Worm (Caenorhabditis elegans) whole organism, mixed stage, embryonic: Measurements from ENCODE around the gene T04A6.3.

Experiments used
- ces-1 ChIP-seq: fragments of 150-350 bp; optimal IDR thresholded peaks from 2 replicates; lab custom pipeline; 2014; ENCODE audit warnings: missing biosample characterization, missing genetic modification reagents, missing genetic modification characterization
- nhr-12 ChIP-seq: fragments of 150-350 bp; optimal IDR thresholded peaks from 2 replicates; lab custom pipeline; 2014; ENCODE audit warnings: missing biosample characterization, missing genetic modification characterization
- unc-62 ChIP-seq: fragments of 150-350 bp; optimal IDR thresholded peaks from 2 replicates; lab custom pipeline; 2014; ENCODE audit warnings: missing biosample characterization, missing genetic modification reagents, missing genetic modification characterization

DNA sequence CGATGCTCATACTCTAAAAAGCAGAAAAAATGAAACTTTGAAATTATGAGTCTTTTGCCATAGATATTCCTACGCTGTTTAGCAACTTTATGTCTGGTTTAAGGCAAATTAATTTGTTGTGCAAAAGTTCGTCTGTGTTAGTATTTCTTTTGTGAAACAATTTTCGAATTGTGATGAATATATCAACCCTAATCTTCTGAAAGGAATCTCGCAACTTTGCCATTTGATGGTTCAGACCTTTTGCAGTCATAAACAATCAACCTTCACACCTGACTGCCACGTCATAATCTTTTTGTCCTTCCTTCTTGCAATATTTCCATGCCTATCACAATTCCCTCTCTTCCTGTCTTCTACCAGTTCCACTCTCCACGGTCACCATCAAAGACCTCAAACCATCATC, 11.7 kb upstream of the T04A6.3 start:
- TF ChIP-seq nhr-12 (no peak), unc-62 (GFP tag; lab: Kevin White, UChicago) (no peak), ces-1 (GFP tag; lab: Kevin White, UChicago) (no peak)
